Worm (Caenorhabditis elegans): Measurements from ENCODE around the gene T06D4.1.

ce11 chrII:3429400-3429799 is 47.8 kb downstream of the T06D4.1 start, which contains the start of gene C16C8.18:
- TF ChIP-seq ama-1 (optimal IDR thresholded peaks at IDR 0.05), result no peak
- no peak for TF ChIP-seq hmbx-1 (tag; optimal IDR thresholded peaks at IDR 0.05)
- TF ChIP-seq F13C5.2 (tag; optimal IDR thresholded peaks at IDR 0.05), result no peak
- TF ChIP-seq ets-7 (tag; optimal IDR thresholded peaks at IDR 0.05), result no peak
- TF ChIP-seq aly-1 (tag; optimal IDR thresholded peaks at IDR 0.05), result no peak
- TF ChIP-seq tra-4 (tag; optimal IDR thresholded peaks at IDR 0.05), result no peak
- no peak for TF ChIP-seq sea-1 (GFP tag; conservative IDR thresholded peaks at IDR 0.05)
- no peak for TF ChIP-seq ceh-13 (GFP tag; optimal IDR thresholded peaks at IDR 0.05)
- TF ChIP-seq ceh-36 (tag; optimal IDR thresholded peaks at IDR 0.05), result no peak
- no peak for TF ChIP-seq tbx-11 (GFP tag; IDR thresholded peaks at IDR 0.05)

All from whole organism, early embryonic.